Worm (Caenorhabditis elegans) whole organism, L1 larva: ENCODE data around the gene R02F11.2.

Experiments used
- C16A3.4 ChIP-seq: fragments of 150-350 bp; optimal IDR thresholded peaks from 2 replicates; lab custom pipeline; 2014; ENCODE audit warnings: missing biosample characterization, missing genetic modification characterization
- dpl-1 ChIP-seq, 3 experiments: fragments of 150-350 bp in 2 of 3; sonication (generic microtip) in 1 of 3; optimal IDR thresholded peaks; 2 replicates each; lab custom pipeline; 2014 to 2017; ENCODE audit warnings: missing biosample characterization in 3 of 3, missing genetic modification characterization in 3 of 3, missing genetic modification reagents in 3 of 3
- dsc-1 ChIP-seq: sonication (generic microtip); optimal IDR thresholded peaks from 2 replicates; lab custom pipeline; 2016; ENCODE audit warnings: mild to moderate bottlenecking, missing genetic modification characterization, missing compliant biosample characterization
- elt-2 ChIP-seq: sonication (generic microtip); optimal IDR thresholded peaks from 2 replicates; lab custom pipeline; 2016; ENCODE audit warnings: missing genetic modification characterization, mild to moderate bottlenecking, inconsistent platforms, missing compliant biosample characterization, missing genetic modification reagents
- lsy-2 ChIP-seq, 2 experiments: fragments of 150-350 bp; optimal IDR thresholded peaks; 2 replicates each; lab custom pipeline; 2014; ENCODE audit warnings: missing biosample characterization in 2 of 2, missing genetic modification characterization in 2 of 2
- pag-3 ChIP-seq: sonication (generic microtip); optimal IDR thresholded peaks from 2 replicates; lab custom pipeline; 2017; ENCODE audit warnings: missing genetic modification characterization, mild to moderate bottlenecking, missing compliant biosample characterization, antibody characterized with exemption, borderline replicate concordance; ENCODE audit not compliant: insufficient read depth
- snpc-4 ChIP-seq: fragments of 150-350 bp; optimal IDR thresholded peaks from 2 replicates; lab custom pipeline; 2014; ENCODE audit warnings: missing biosample characterization, missing genetic modification characterization
- sptf-1 ChIP-seq: fragments of 150-350 bp; optimal IDR thresholded peaks from 2 replicates; lab custom pipeline; 2014; ENCODE audit warnings: missing biosample characterization, missing genetic modification characterization
- unc-86 ChIP-seq: sonication (generic microtip); optimal IDR thresholded peaks from 2 replicates; lab custom pipeline; 2016; ENCODE audit warnings: missing genetic modification characterization, missing compliant biosample characterization
- xbp-1 ChIP-seq: sonication (generic microtip); optimal IDR thresholded peaks from 2 replicates; lab custom pipeline; 2016; ENCODE audit warnings: missing genetic modification characterization, missing compliant biosample characterization
- ztf-11 ChIP-seq, 2 experiments: sonication (generic microtip); optimal IDR thresholded peaks; 2 replicates each; lab custom pipeline; 2016 to 2017; ENCODE audit warnings: missing genetic modification characterization in 2 of 2, missing biosample characterization in 1 of 2, missing compliant biosample characterization in 1 of 2

DNA sequence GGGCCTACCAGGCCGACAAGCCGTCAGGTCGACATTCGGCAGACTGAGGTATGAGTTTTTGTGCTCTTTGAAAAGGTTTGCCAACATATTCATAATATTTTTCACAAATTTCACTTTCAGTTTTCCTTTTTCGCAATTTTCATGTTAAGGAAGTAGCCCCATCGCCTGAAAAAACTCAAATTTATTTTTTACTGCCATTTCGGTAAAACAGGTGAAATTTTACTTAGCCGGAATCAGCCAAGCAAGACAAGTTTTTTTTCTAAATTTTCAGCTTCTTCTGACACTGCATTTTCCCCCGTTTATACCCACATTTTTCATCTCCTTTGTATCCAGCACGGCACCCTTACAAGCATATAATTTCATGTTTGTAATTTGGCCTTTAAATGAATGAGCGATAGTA lies 2.8 kb upstream of the R02F11.2 start, which contains the start of gene R02F11.11:
- TF ChIP-seq pag-3 (tag; lab: Kevin White, UChicago) (no peak), dsc-1 (tag; lab: Kevin White, UChicago) (no peak), lsy-2 (tag; optimal IDR thresholded peaks at IDR 0.05; lab: Kevin White, UChicago) (no peak), ztf-11 (tag; optimal IDR thresholded peaks at IDR 0.05; lab: Kevin White, UChicago) (no peak), C16A3.4 (tag; lab: Kevin White, UChicago) (no peak), snpc-4 (tag; lab: Kevin White, UChicago) (no peak), dpl-1 (GFP tag; optimal IDR thresholded peaks at IDR 0.05; lab: Kevin White, UChicago) (no peak), sptf-1 (tag; lab: Kevin White, UChicago) (no peak), elt-2 (tag; lab: Kevin White, UChicago) (no peak), xbp-1 (tag; lab: Kevin White, UChicago) (no peak), unc-86 (tag; lab: Kevin White, UChicago) (no peak)
